Worm (Caenorhabditis elegans): ENCODE results near the gene T07F8.1.
A peak's percentile ranks its signal among the peaks of the same experiment; 100 is the strongest.

The T07F8.1 gene

ce11 chrII:7199308-7199707 lies 51.1 kb downstream of the T07F8.1 start, which contains the start of gene E04F6.6:
TSS of gene E04F6.6 (minus strand) at chrII:7199565.
- no peak for TF ChIP-seq nhr-25 (tag; optimal IDR thresholded peaks at IDR 0.05)
- no peak for TF ChIP-seq ztf-11 (tag; optimal IDR thresholded peaks at IDR 0.05)
- no peak for TF ChIP-seq nhr-21 (tag; optimal IDR thresholded peaks at IDR 0.05)

DNA sequence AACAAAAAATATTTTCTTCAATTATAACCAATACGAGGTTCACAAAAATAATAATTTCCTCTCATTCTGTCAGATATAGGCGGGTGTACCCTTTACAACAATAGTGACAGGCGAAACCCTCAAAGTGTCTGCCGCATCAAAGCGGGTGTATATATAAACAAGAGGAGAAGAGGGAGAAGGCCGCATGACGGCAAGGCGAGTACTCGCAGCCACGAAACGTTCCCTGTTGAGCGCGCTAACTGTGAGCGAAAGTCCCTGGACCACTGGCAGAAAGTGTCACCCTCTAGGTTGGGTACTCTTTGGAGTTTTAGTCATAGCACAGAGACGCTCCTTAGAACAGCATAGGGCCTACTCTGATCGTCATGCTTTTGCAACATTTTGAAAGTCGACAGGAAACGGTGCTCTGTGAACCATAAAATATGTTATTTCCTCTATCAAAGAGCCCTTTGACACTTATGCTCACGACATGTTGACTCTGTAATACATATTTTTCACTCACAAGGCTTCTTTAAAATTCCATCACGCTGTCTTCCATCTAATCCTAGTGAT lies 51.9 kb downstream of the T07F8.1 start, which contains the start of gene pcrg-1:
TSS of gene pcrg-1 (plus strand) at position 499 of the 549 bp plus-strand sequence.
- no peak for TF ChIP-seq R02D3.7 (tag; optimal IDR thresholded peaks at IDR 0.05)
- TF ChIP-seq C34F6.9 (tag; optimal IDR thresholded peaks at IDR 0.05) = peak; percentile 64
- TF ChIP-seq nhr-129 (tag; optimal IDR thresholded peaks at IDR 0.05) = peak; percentile 76
- TF ChIP-seq nhr-237 (tag; optimal IDR thresholded peaks at IDR 0.05) = no peak
- TF ChIP-seq peb-1 (tag; optimal IDR thresholded peaks at IDR 0.05) = no peak
- peak; percentile 87 for TF ChIP-seq Y55F3AM.14 (GFP tag; optimal IDR thresholded peaks at IDR 0.05)
- TF ChIP-seq elt-3 (tag; optimal IDR thresholded peaks at IDR 0.05) = no peak
- peak; percentile 61 for TF ChIP-seq unc-55 (GFP tag; optimal IDR thresholded peaks at IDR 0.05)
- TF ChIP-seq blmp-1 (tag; optimal IDR thresholded peaks at IDR 0.05; ENCODE audit: insufficient read depth) = peak; percentile 9
- no peak for TF ChIP-seq nhr-25 (tag; optimal IDR thresholded peaks at IDR 0.05)
- TF ChIP-seq ztf-1 (GFP tag; conservative IDR thresholded peaks at IDR 0.05) = no peak
- TF ChIP-seq dmd-4 (tag; optimal IDR thresholded peaks at IDR 0.05) = no peak
- TF ChIP-seq ceh-82 (tag; optimal IDR thresholded peaks at IDR 0.05) = no peak
- TF ChIP-seq skn-1 (tag; optimal IDR thresholded peaks at IDR 0.05) = no peak
- no peak for TF ChIP-seq unc-62 (GFP tag; optimal IDR thresholded peaks at IDR 0.05)
- TF ChIP-seq lin-13 (GFP tag; optimal IDR thresholded peaks at IDR 0.05) = peak; percentile 67
- TF ChIP-seq gmeb-1 (tag; optimal IDR thresholded peaks at IDR 0.05) = peak; percentile 72
- no peak for TF ChIP-seq nhr-6 (tag; optimal IDR thresholded peaks at IDR 0.05)
- peak; percentile 99 for TF ChIP-seq snpc-4 (tag; optimal IDR thresholded peaks at IDR 0.05)
- TF ChIP-seq unc-39 (tag; optimal IDR thresholded peaks at IDR 0.05) = no peak
- TF ChIP-seq aly-2 (tag; optimal IDR thresholded peaks at IDR 0.05) = no peak
- TF ChIP-seq ztf-11 (tag; optimal IDR thresholded peaks at IDR 0.05) = no peak
- TF ChIP-seq fos-1 (tag; optimal IDR thresholded peaks at IDR 0.05) = peak; percentile 15
- TF ChIP-seq sma-3 (GFP tag; optimal IDR thresholded peaks at IDR 0.05) = peak; percentile 86
- TF ChIP-seq nhr-77 (tag; optimal IDR thresholded peaks at IDR 0.05) = peak; percentile 8
- TF ChIP-seq nhr-21 (tag; optimal IDR thresholded peaks at IDR 0.05) = peak; percentile 78
- TF ChIP-seq F13H6.1 (tag; optimal IDR thresholded peaks at IDR 0.05) = peak; percentile 74
- TF ChIP-seq nhr-11 (tag; optimal IDR thresholded peaks at IDR 0.05) = no peak
- TF ChIP-seq nhr-12 (tag; optimal IDR thresholded peaks at IDR 0.05) = no peak
- peak; percentile 94 for TF ChIP-seq sma-9 (GFP tag; optimal IDR thresholded peaks at IDR 0.05)
- no peak for TF ChIP-seq sma-9 (tag; optimal IDR thresholded peaks at IDR 0.05)
- TF ChIP-seq lsy-2 (tag; optimal IDR thresholded peaks at IDR 0.05) = peak; percentile 55 to 79
- peak; percentile 55 for TF ChIP-seq lin-11 (tag; optimal IDR thresholded peaks at IDR 0.05)
- TF ChIP-seq ztf-4 (tag; optimal IDR thresholded peaks at IDR 0.05) = peak; percentile 75
- no peak for TF ChIP-seq nhr-10 (tag; optimal IDR thresholded peaks at IDR 0.05)
- no peak for TF ChIP-seq alr-1 (tag; optimal IDR thresholded peaks at IDR 0.05)
- TF ChIP-seq mab-5 (tag; optimal IDR thresholded peaks at IDR 0.05) = peak; percentile 9
- no peak for TF ChIP-seq ama-1 (optimal IDR thresholded peaks at IDR 0.05)
- no peak for TF ChIP-seq mbf-1 (tag; optimal IDR thresholded peaks at IDR 0.05)
- TF ChIP-seq elt-1 (tag; optimal IDR thresholded peaks at IDR 0.05) = no peak
- no peak for TF ChIP-seq lin-39 (tag; optimal IDR thresholded peaks at IDR 0.05)
- no peak for TF ChIP-seq ceh-16 (tag; optimal IDR thresholded peaks at IDR 0.05)
- TF ChIP-seq ZK546.5 (tag; optimal IDR thresholded peaks at IDR 0.05) = no peak
- peak in 1 of 2 experiments; percentile 8 for TF ChIP-seq mdl-1 (tag; optimal IDR thresholded peaks at IDR 0.05)
- peak; percentile 60 for TF ChIP-seq egl-27 (tag; optimal IDR thresholded peaks at IDR 0.05)
- no peak for TF ChIP-seq zag-1 (tag; optimal IDR thresholded peaks at IDR 0.05)
- no peak for TF ChIP-seq sem-4 (tag; optimal IDR thresholded peaks at IDR 0.05)
- peak; percentile 44 for TF ChIP-seq crh-2 (tag; optimal IDR thresholded peaks at IDR 0.05)
- TF ChIP-seq nhr-23 (tag; optimal IDR thresholded peaks at IDR 0.05) = no peak

Data from whole organism, L2 larva.